Fruit fly (Drosophila melanogaster) S2 (cell line): ENCODE results near the gene CG7551.

Source experiments
- CG8478 ChIP-seq: fragments of >200 bp; optimal IDR thresholded peaks from 2 replicates; lab custom pipeline; 2018
- CTCF ChIP-seq, 2 experiments: fragments of >200 bp; optimal IDR thresholded peaks; 2 replicates each; lab custom pipeline; 2018

CG7551 gene

dm6 chr3L:11448349-11448748, 9.9 kb upstream of the CG7551 start:
- TF ChIP-seq CTCF (optimal IDR thresholded peaks at IDR 0.05; lab: Kevin White, UChicago) (no peak), CG8478 (lab: Kevin White, UChicago) (no peak)

- TF ChIP-seq CTCF (optimal IDR thresholded peaks at IDR 0.05; lab: Kevin White, UChicago) (no peak), CG8478 (lab: Kevin White, UChicago) (no peak)
These were observed 9.4 kb upstream of the CG7551 start for dm6 chr3L:11448935-11449334.

- no peak for TF ChIP-seq CG8478 (lab: Kevin White, UChicago)
- TF ChIP-seq CTCF (optimal IDR thresholded peaks at IDR 0.05; lab: Kevin White, UChicago) = no peak
These were observed 7.8 kb upstream of the CG7551 start for dm6 chr3L:11450535-11450934.

dm6 chr3L:11454461-11454860, 3.8 kb upstream of the CG7551 start:
- TF ChIP-seq CTCF (optimal IDR thresholded peaks at IDR 0.05; lab: Kevin White, UChicago) (no peak), CG8478 (lab: Kevin White, UChicago) (no peak)

dm6 chr3L:11465371-11465914, 7.2 kb downstream of the CG7551 start, which contains the start of gene Fum3:
Fum3 (minus strand) TSS chr3L:11465864.
- TF ChIP-seq CG8478 (lab: Kevin White, UChicago) (no peak), CTCF (optimal IDR thresholded peaks at IDR 0.05; lab: Kevin White, UChicago) (no peak)

- TF ChIP-seq CG8478 (lab: Kevin White, UChicago) (no peak), CTCF (optimal IDR thresholded peaks at IDR 0.05; lab: Kevin White, UChicago) (no peak)
These were observed 8.7 kb downstream of the CG7551 start for dm6 chr3L:11466985-11467384.

- TF ChIP-seq CG8478 (lab: Kevin White, UChicago) = no peak
- no peak for TF ChIP-seq CTCF (optimal IDR thresholded peaks at IDR 0.05; lab: Kevin White, UChicago)
These were observed 14.1 kb downstream of the CG7551 start for dm6 chr3L:11472388-11472787.

- TF ChIP-seq CG8478 (lab: Kevin White, UChicago) (no peak), CTCF (optimal IDR thresholded peaks at IDR 0.05; lab: Kevin White, UChicago) (no peak)
These were observed 14.7 kb downstream of the CG7551 start, which contains the start of gene Vha16-3 for dm6 chr3L:11472991-11473390. Vha16-3 (plus strand) TSS chr3L:11473291.

- TF ChIP-seq CG8478 (lab: Kevin White, UChicago) (no peak), CTCF (optimal IDR thresholded peaks at IDR 0.05; lab: Kevin White, UChicago) (no peak)
These were observed 16.4 kb downstream of the CG7551 start, which contains the start of gene Vha16-2 for dm6 chr3L:11474658-11475057. Vha16-2 (plus strand) TSS chr3L:11474958.

- TF ChIP-seq CTCF (optimal IDR thresholded peaks at IDR 0.05; lab: Kevin White, UChicago) (no peak), CG8478 (lab: Kevin White, UChicago) (no peak)
These were observed 22.0 kb downstream of the CG7551 start for dm6 chr3L:11480304-11480703.

dm6 chr3L:11483135-11483534, 24.8 kb downstream of the CG7551 start:
- TF ChIP-seq CTCF (optimal IDR thresholded peaks at IDR 0.05; lab: Kevin White, UChicago) (no peak), CG8478 (lab: Kevin White, UChicago) (no peak)

- TF ChIP-seq CTCF (optimal IDR thresholded peaks at IDR 0.05; lab: Kevin White, UChicago) (no peak), CG8478 (lab: Kevin White, UChicago) (no peak)
These were observed 26.2 kb downstream of the CG7551 start for dm6 chr3L:11484483-11484882.

dm6 chr3L:11485956-11486609, 27.8 kb downstream of the CG7551 start:
- TF ChIP-seq CG8478 (lab: Kevin White, UChicago) = no peak
- no peak for TF ChIP-seq CTCF (optimal IDR thresholded peaks at IDR 0.05; lab: Kevin White, UChicago)

- TF ChIP-seq CG8478 (lab: Kevin White, UChicago) = no peak
- TF ChIP-seq CTCF (optimal IDR thresholded peaks at IDR 0.05; lab: Kevin White, UChicago) = no peak
These were observed 29.2 kb downstream of the CG7551 start, which contains the start of gene chrb for dm6 chr3L:11487327-11487973. chrb (plus strand) TSS chr3L:11487550.

- no peak for TF ChIP-seq CG8478 (lab: Kevin White, UChicago)
These were observed 30.0 kb downstream of the CG7551 start for dm6 chr3L:11488264-11488663.
